Fruit fly (Drosophila melanogaster): ENCODE results near the gene Spn28F.

Gene Spn28F

dm6 chr2L:8229628-8230027 is 12.0 kb downstream of the Spn28F start (continued):
- TF ChIP-seq peb (GFP tag; IDR thresholded peaks at IDR 0.05) (peak; percentile 23; the same call in 1 of the 2 replicates), Six4 (GFP tag; optimal IDR thresholded peaks at IDR 0.05) (peak; percentile 2), mld (GFP tag; IDR thresholded peaks at IDR 0.05; ENCODE audit: partially characterized antibody) (no peak), CG6654 (GFP tag; optimal IDR thresholded peaks at IDR 0.05) (no peak), MTF-1 (GFP tag; optimal IDR thresholded peaks at IDR 0.05; ENCODE audit: borderline replicate concordance) (no peak), Trl (optimal IDR thresholded peaks at IDR 0.05) (no peak), Trl (GFP tag; optimal IDR thresholded peaks at IDR 0.05) (no peak), CG4328 (GFP tag; optimal IDR thresholded peaks at IDR 0.05) (no peak), pros (GFP tag; optimal IDR thresholded peaks at IDR 0.05) (no peak), jigr1 (GFP tag; IDR thresholded peaks at IDR 0.05) (no peak), CG3847 (GFP tag; IDR thresholded peaks at IDR 0.05) (peak; percentile 46), Hsf (GFP tag; optimal IDR thresholded peaks at IDR 0.05) (no peak), CG13624 (GFP tag; optimal IDR thresholded peaks at IDR 0.05) (no peak), CG16815 (GFP tag; optimal IDR thresholded peaks at IDR 0.05) (no peak), Aef1 (GFP tag; IDR thresholded peaks at IDR 0.05) (no peak), HmgZ (tag; optimal IDR thresholded peaks at IDR 0.05) (no peak), croc (GFP tag; conservative IDR thresholded peaks at IDR 0.05) (no peak), CG4424 (GFP tag; optimal IDR thresholded peaks at IDR 0.05) (no peak), gfzf (GFP tag; optimal IDR thresholded peaks at IDR 0.05) (no peak), Lhr (GFP tag; optimal IDR thresholded peaks at IDR 0.05) (no peak), ftz-f1 (GFP tag; optimal IDR thresholded peaks at IDR 0.05) (no peak), CG15479 (GFP tag; optimal IDR thresholded peaks at IDR 0.05) (no peak), Bdp1 (GFP tag; optimal IDR thresholded peaks at IDR 0.05) (no peak), Dll (GFP tag; IDR thresholded peaks at IDR 0.05; ENCODE audit: partially characterized antibody) (no peak), CG12769 (tag; optimal IDR thresholded peaks at IDR 0.05) (no peak), Xrp1 (GFP tag; IDR thresholded peaks at IDR 0.05) (peak; percentile 71; the same call in 1 of the 2 replicates), Bgb (GFP tag; IDR thresholded peaks at IDR 0.05; ENCODE audit: partially characterized antibody) (no peak), h (optimal IDR thresholded peaks at IDR 0.05) (no peak), CG32772 (GFP tag; IDR thresholded peaks at IDR 0.05) (no peak), CG1603 (tag; optimal IDR thresholded peaks at IDR 0.05) (peak; percentile 13), Optix (GFP tag; IDR thresholded peaks at IDR 0.05) (no peak), tio (GFP tag; optimal IDR thresholded peaks at IDR 0.05) (no peak), Dip2 (GFP tag; IDR thresholded peaks at IDR 0.05) (no peak), dpn (GFP tag; optimal IDR thresholded peaks at IDR 0.05) (no peak), CG12219 (GFP tag; optimal IDR thresholded peaks at IDR 0.05) (no peak), maf-S (GFP tag; optimal IDR thresholded peaks at IDR 0.05) (no peak), pita (GFP tag; optimal IDR thresholded peaks at IDR 0.05) (no peak), luna (GFP tag; optimal IDR thresholded peaks at IDR 0.05) (no peak), CG33557 (GFP tag; optimal IDR thresholded peaks at IDR 0.05) (no peak), CG14014 (GFP tag; IDR thresholded peaks at IDR 0.05) (peak; percentile 45), sisA (GFP tag; IDR thresholded peaks at IDR 0.05) (peak; percentile 25; the same call in 1 of the 2 replicates), Xbp1 (GFP tag; optimal IDR thresholded peaks at IDR 0.05) (peak; percentile 20), ac (GFP tag; optimal IDR thresholded peaks at IDR 0.05) (no peak), z (GFP tag; IDR thresholded peaks at IDR 0.05) (no peak), CG10654 (GFP tag; optimal IDR thresholded peaks at IDR 0.05) (no peak), insv (GFP tag; optimal IDR thresholded peaks at IDR 0.05) (no peak), B-H1 (GFP tag; IDR thresholded peaks at IDR 0.05) (peak; percentile 26; the same call in 2 of the 3 replicates), CG11696 (GFP tag; IDR thresholded peaks at IDR 0.05) (no peak), CG8388 (GFP tag; optimal IDR thresholded peaks at IDR 0.05) (peak; percentile 7), gsb (GFP tag; IDR thresholded peaks at IDR 0.05) (no peak), slbo (GFP tag; IDR thresholded peaks at IDR 0.05) (peak; percentile 68), schlank (tag; optimal IDR thresholded peaks at IDR 0.05) (no peak)
